Worm (Caenorhabditis elegans): Measurements from ENCODE around the gene F14F3.5.
A peak's percentile ranks its signal among the peaks of the same experiment; 100 is the strongest.

The F14F3.5 gene

DNA sequence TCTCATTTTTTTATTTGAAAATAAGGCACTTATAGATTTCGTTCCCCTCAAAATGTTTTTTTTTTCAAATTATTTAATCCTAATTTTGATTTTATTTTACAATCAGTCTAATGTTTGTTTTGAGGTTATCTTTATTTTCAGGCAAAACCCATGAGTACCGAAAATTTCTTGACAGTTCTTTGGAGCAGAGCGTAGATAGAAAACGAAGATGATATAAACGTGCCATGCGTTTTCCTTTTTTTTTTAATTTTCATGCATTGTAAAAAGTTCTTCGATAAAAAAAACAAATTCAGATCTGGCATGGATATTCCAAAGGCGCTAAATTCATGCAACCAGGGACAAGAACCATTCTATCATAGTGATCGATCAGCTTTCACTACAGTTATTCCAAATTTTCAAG, 38.0 kb downstream of the F14F3.5 start, which contains the start of gene C33D3.5:
C33D3.5 (plus strand) TSS at position 301 of the 400 bp plus-strand sequence.
- TF ChIP-seq F10B5.3 (tag; optimal IDR thresholded peaks at IDR 0.05) (no peak), egl-43 (GFP tag; IDR thresholded peaks at IDR 0.05) (no peak), aly-2 (tag; optimal IDR thresholded peaks at IDR 0.05) (no peak), mdl-1 (tag; optimal IDR thresholded peaks at IDR 0.05) (no peak), ztf-7 (tag; optimal IDR thresholded peaks at IDR 0.05) (no peak), egl-27 (tag; optimal IDR thresholded peaks at IDR 0.05) (no peak), ceh-28 (tag; optimal IDR thresholded peaks at IDR 0.05) (no peak)

DNA sequence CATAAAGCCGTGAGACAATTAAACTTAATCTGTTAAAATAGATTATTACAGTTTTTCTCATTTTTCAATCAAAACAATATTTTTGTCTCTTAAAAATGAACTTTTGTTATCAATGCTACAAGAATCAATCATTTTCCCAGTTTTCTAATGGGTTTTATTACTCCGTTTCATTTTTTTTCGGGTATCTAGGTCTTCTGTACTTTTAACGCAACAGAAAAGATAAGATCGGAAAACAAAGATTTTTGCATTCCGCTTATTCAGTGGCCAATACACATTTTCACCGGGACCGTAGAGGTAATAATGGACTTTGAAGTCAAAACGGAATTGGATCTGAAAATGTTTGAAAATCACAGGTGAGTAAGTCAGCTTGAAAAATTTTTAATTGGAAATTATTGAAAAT, 40.3 kb downstream of the F14F3.5 start, which contains the start of gene C33D3.4:
C33D3.4 (plus strand) TSS at position 301 of the 400 bp plus-strand sequence.
- no peak for TF ChIP-seq ceh-28 (tag; optimal IDR thresholded peaks at IDR 0.05)
- TF ChIP-seq R02D3.7 (tag; optimal IDR thresholded peaks at IDR 0.05), result no peak
- no peak for TF ChIP-seq nhr-28 (tag; optimal IDR thresholded peaks at IDR 0.05)
- no peak for TF ChIP-seq attf-4 (tag; optimal IDR thresholded peaks at IDR 0.05)
- no peak for TF ChIP-seq unc-130 (GFP tag; optimal IDR thresholded peaks at IDR 0.05)
- TF ChIP-seq egl-27 (tag; optimal IDR thresholded peaks at IDR 0.05), result no peak
- no peak for TF ChIP-seq nhr-111 (GFP tag; optimal IDR thresholded peaks at IDR 0.05)
- no peak for TF ChIP-seq D1046.2 (GFP tag; IDR thresholded peaks at IDR 0.05)
- no peak for TF ChIP-seq rbr-2 (tag; optimal IDR thresholded peaks at IDR 0.05)
- TF ChIP-seq lir-3 (tag; optimal IDR thresholded peaks at IDR 0.05), result no peak
- TF ChIP-seq Y105C5A.15 (GFP tag; IDR thresholded peaks at IDR 0.05), result no peak
- TF ChIP-seq mes-2 (tag; optimal IDR thresholded peaks at IDR 0.05; ENCODE audit: poor library complexity, severe bottlenecking), result no peak

ce11 chrX:10485300-10485755, 43.7 kb downstream of the F14F3.5 start, which contains the start of gene C33D3.3:
Gene C33D3.3, plus strand, starts transcription at chrX:10485350.
- TF ChIP-seq saeg-2 (GFP tag; IDR thresholded peaks at IDR 0.05) (no peak), php-3 (GFP tag; IDR thresholded peaks at IDR 0.05) (no peak), ces-1 (GFP tag; optimal IDR thresholded peaks at IDR 0.05) (no peak), lin-15B (tag; optimal IDR thresholded peaks at IDR 0.05) (no peak), lin-13 (GFP tag; optimal IDR thresholded peaks at IDR 0.05) (no peak), pha-4 (GFP tag; IDR thresholded peaks at IDR 0.05) (no peak), pha-4 (tag; optimal IDR thresholded peaks at IDR 0.05) (no peak), nhr-111 (GFP tag; optimal IDR thresholded peaks at IDR 0.05) (no peak), aha-1 (tag) (peak; percentile 95), zfp-2 (tag; optimal IDR thresholded peaks at IDR 0.05) (no peak), unc-62 (GFP tag; optimal IDR thresholded peaks at IDR 0.05 in 1 of 2) (peak in 1 of 2 experiments; percentile 63), unc-62 (tag; optimal IDR thresholded peaks at IDR 0.05) (no peak)

- TF ChIP-seq aha-1 (tag) (peak; percentile 85), nhr-237 (tag; optimal IDR thresholded peaks at IDR 0.05) (no peak)
Observed at ce11 chrX:10482272-10482671, 46.8 kb downstream of the F14F3.5 start.

ce11 chrX:10480563-10481290, 48.3 kb downstream of the F14F3.5 start, which contains the start of gene elt-2:
Gene elt-2, plus strand, starts transcription at chrX:10481240.
- TF ChIP-seq hif-1 (tag; optimal IDR thresholded peaks at IDR 0.05), result no peak
- TF ChIP-seq snpc-1.2 (GFP tag; IDR thresholded peaks at IDR 0.05), result no peak
- no peak for TF ChIP-seq ceh-28 (tag; optimal IDR thresholded peaks at IDR 0.05)
- TF ChIP-seq nhr-237 (tag; optimal IDR thresholded peaks at IDR 0.05), result no peak
- no peak for TF ChIP-seq arid-1 (GFP tag; conservative IDR thresholded peaks at IDR 0.05)
- peak; percentile 79 for TF ChIP-seq lin-1 (GFP tag; IDR thresholded peaks at IDR 0.05)
- no peak for TF ChIP-seq madf-5 (GFP tag; IDR thresholded peaks at IDR 0.05)
- TF ChIP-seq nhr-28 (tag; optimal IDR thresholded peaks at IDR 0.05), result peak; percentile 93
- TF ChIP-seq daf-12 (tag; optimal IDR thresholded peaks at IDR 0.05), result no peak
- TF ChIP-seq set-16 (GFP tag; IDR thresholded peaks at IDR 0.05), result no peak
- peak; percentile 56; the same call in 1 of the 2 replicates for TF ChIP-seq nhr-42 (GFP tag; IDR thresholded peaks at IDR 0.05)
- no peak for TF ChIP-seq ceh-32 (tag; optimal IDR thresholded peaks at IDR 0.05; ENCODE audit: poor library complexity)
- TF ChIP-seq nhr-102 (tag; optimal IDR thresholded peaks at IDR 0.05), result peak; percentile 74
- no peak for TF ChIP-seq lin-29 (GFP tag; IDR thresholded peaks at IDR 0.05)
- peak; percentile 92 for TF ChIP-seq dmd-6 (GFP tag; IDR thresholded peaks at IDR 0.05)
- no peak for TF ChIP-seq snpc-4 (tag; optimal IDR thresholded peaks at IDR 0.05)
- TF ChIP-seq egl-43 (GFP tag; IDR thresholded peaks at IDR 0.05), result no peak
- TF ChIP-seq fos-1 (tag; optimal IDR thresholded peaks at IDR 0.05), result no peak
- no peak for TF ChIP-seq nhr-111 (GFP tag; optimal IDR thresholded peaks at IDR 0.05)
- peak; percentile 31 for TF ChIP-seq nhr-10 (tag; optimal IDR thresholded peaks at IDR 0.05)
- peak; percentile 52; the same call in 1 of the 2 replicates for TF ChIP-seq saeg-2 (GFP tag; IDR thresholded peaks at IDR 0.05)
